Fruit fly (Drosophila melanogaster) S2 (cell line): ENCODE measurements around the gene CG1750.

Experiments used
- CG8478 ChIP-seq: fragments of >200 bp; optimal IDR thresholded peaks from 2 replicates; lab custom pipeline; 2018
- CTCF ChIP-seq, 2 experiments: fragments of >200 bp; optimal IDR thresholded peaks; 2 replicates each; lab custom pipeline; 2018

Gene CG1750

dm6 chr3R:31251130-31251770 lies 3.5 kb downstream of the CG1750 start:
- TF ChIP-seq CTCF (optimal IDR thresholded peaks at IDR 0.05; lab: Kevin White, UChicago) (no peak), CG8478 (lab: Kevin White, UChicago) (no peak)

- TF ChIP-seq CG8478 (lab: Kevin White, UChicago) (no peak), CTCF (optimal IDR thresholded peaks at IDR 0.05; lab: Kevin White, UChicago) (no peak)
These were observed 4.2 kb downstream of the CG1750 start for dm6 chr3R:31250426-31251034.

- TF ChIP-seq CG8478 (lab: Kevin White, UChicago): no peak
These were observed 6.5 kb downstream of the CG1750 start for dm6 chr3R:31248245-31248644.

dm6 chr3R:31247281-31247995 lies 7.3 kb downstream of the CG1750 start:
- TF ChIP-seq CTCF (optimal IDR thresholded peaks at IDR 0.05; lab: Kevin White, UChicago): no peak
- TF ChIP-seq CG8478 (lab: Kevin White, UChicago): no peak

- TF ChIP-seq CG8478 (lab: Kevin White, UChicago) (no peak), CTCF (optimal IDR thresholded peaks at IDR 0.05; lab: Kevin White, UChicago) (no peak)
These were observed 8.9 kb downstream of the CG1750 start for dm6 chr3R:31245785-31246184.

- no peak for TF ChIP-seq CG8478 (lab: Kevin White, UChicago)
- TF ChIP-seq CTCF (optimal IDR thresholded peaks at IDR 0.05; lab: Kevin White, UChicago): no peak
These were observed 11.5 kb downstream of the CG1750 start for dm6 chr3R:31243079-31243668.

dm6 chr3R:31241109-31241508 lies 13.6 kb downstream of the CG1750 start:
- no peak for TF ChIP-seq CG8478 (lab: Kevin White, UChicago)
- TF ChIP-seq CTCF (optimal IDR thresholded peaks at IDR 0.05; lab: Kevin White, UChicago): no peak

dm6 chr3R:31240023-31240422 lies 14.7 kb downstream of the CG1750 start:
- no peak for TF ChIP-seq CG8478 (lab: Kevin White, UChicago)
- no peak for TF ChIP-seq CTCF (optimal IDR thresholded peaks at IDR 0.05; lab: Kevin White, UChicago)

- TF ChIP-seq CTCF (optimal IDR thresholded peaks at IDR 0.05; lab: Kevin White, UChicago) (no peak), CG8478 (lab: Kevin White, UChicago) (no peak)
These were observed 19.4 kb downstream of the CG1750 start, which contains the start of gene CG15564 for dm6 chr3R:31235262-31235661. CG15564 (minus strand) TSS chr3R:31235362.

dm6 chr3R:31232236-31232635 lies 22.5 kb downstream of the CG1750 start, which contains the start of gene CG15563:
CG15563 (minus strand) TSS chr3R:31232336.
- TF ChIP-seq CG8478 (lab: Kevin White, UChicago) (no peak), CTCF (optimal IDR thresholded peaks at IDR 0.05; lab: Kevin White, UChicago) (no peak)

dm6 chr3R:31231134-31231533 lies 23.6 kb downstream of the CG1750 start:
- TF ChIP-seq CG8478 (lab: Kevin White, UChicago): no peak
- peak in 1 of 2 experiments; percentile 9 for TF ChIP-seq CTCF (optimal IDR thresholded peaks at IDR 0.05; lab: Kevin White, UChicago)

- no peak for TF ChIP-seq CTCF (optimal IDR thresholded peaks at IDR 0.05; lab: Kevin White, UChicago)
- no peak for TF ChIP-seq CG8478 (lab: Kevin White, UChicago)
These were observed 29.5 kb downstream of the CG1750 start for dm6 chr3R:31225043-31225681.

- TF ChIP-seq CG8478 (lab: Kevin White, UChicago) (no peak), CTCF (optimal IDR thresholded peaks at IDR 0.05; lab: Kevin White, UChicago) (no peak)
These were observed 30.5 kb downstream of the CG1750 start for dm6 chr3R:31223971-31224860.
